In genomic region chr2L:6178740-6179633, dm6 we compare ENCODE assay signal across 2 fruit fly cellular contexts.
TF ChIP-seq lines count a peak whose summit lies in the region.

Gene smal, plus strand, starts transcription at chr2L:6179133.

TF ChIP-seq in whole organism, embryonic, 481 proteins besides CTCF, POLR2A, EP300 and RAD21 (continued from another document and continues in another):
- no peak for TF ChIP-seq esg (GFP tag; conservative IDR thresholded peaks at IDR 0.05; lab: Robert Waterston, UW)
- TF ChIP-seq eyg (GFP tag; optimal IDR thresholded peaks at IDR 0.05; lab: Kevin White, UChicago) = no peak
- no peak for TF ChIP-seq zf30C (GFP tag; optimal IDR thresholded peaks at IDR 0.05; lab: Kevin White, UChicago)
- 0 out of 2 replicates have a peak, but pooled peaks have one; percentile 30 for TF ChIP-seq CG11696 (GFP tag; IDR thresholded peaks at IDR 0.05; lab: Robert Waterston, UW)
- no peak for TF ChIP-seq hbn (GFP tag; IDR thresholded peaks at IDR 0.05; lab: Robert Waterston, UW; ENCODE audit: partially characterized antibody)
- no peak for TF ChIP-seq CG9609 (GFP tag; optimal IDR thresholded peaks at IDR 0.05; lab: Kevin White, UChicago)
- TF ChIP-seq CG4707 (GFP tag; optimal IDR thresholded peaks at IDR 0.05; lab: Kevin White, UChicago) = peak; percentile 36
- TF ChIP-seq CG15601 (tag; optimal IDR thresholded peaks at IDR 0.05; lab: Kevin White, UChicago) = peak; percentile 100
- TF ChIP-seq stwl (tag; optimal IDR thresholded peaks at IDR 0.05; lab: Kevin White, UChicago) = peak; percentile 16
- no peak for TF ChIP-seq Sin3A (optimal IDR thresholded peaks at IDR 0.05; lab: Kevin White, UChicago)
- TF ChIP-seq hkb (optimal IDR thresholded peaks at IDR 0.05; lab: Kevin White, UChicago) = no peak
- TF ChIP-seq hkb (GFP tag; IDR thresholded peaks at IDR 0.05; lab: Robert Waterston, UW) = peak; percentile 48
- peak; percentile 42; the same call in 1 of the 3 replicates for TF ChIP-seq otp (GFP tag; IDR thresholded peaks at IDR 0.05; lab: Robert Waterston, UW)
- no peak for TF ChIP-seq CoRest (tag; optimal IDR thresholded peaks at IDR 0.05; lab: Kevin White, UChicago)
- TF ChIP-seq Ets65A (GFP tag; lab: Kevin White, UChicago) = peak; percentile 32
- peak; percentile 4 for TF ChIP-seq Antp (GFP tag; optimal IDR thresholded peaks at IDR 0.05; lab: Kevin White, UChicago)
- TF ChIP-seq CG11093 (GFP tag; IDR thresholded peaks at IDR 0.05; lab: Robert Waterston, UW) = no peak
- TF ChIP-seq CG18599 (GFP tag; optimal IDR thresholded peaks at IDR 0.05; lab: Kevin White, UChicago) = peak; percentile 40
- TF ChIP-seq CG10267 (tag; optimal IDR thresholded peaks at IDR 0.05; lab: Kevin White, UChicago) = peak; percentile 11
- TF ChIP-seq NC2β (GFP tag; optimal IDR thresholded peaks at IDR 0.05; lab: Kevin White, UChicago) = peak; percentile 42
- peak in 1 of 2 experiments; percentile 50 for TF ChIP-seq chif (GFP tag; optimal IDR thresholded peaks at IDR 0.05; lab: Kevin White, UChicago)
- 0 out of 3 replicates have a peak, but pooled peaks have one; percentile 17 for TF ChIP-seq CG11456 (GFP tag; IDR thresholded peaks at IDR 0.05; lab: Robert Waterston, UW)
- TF ChIP-seq CG12299 (tag; optimal IDR thresholded peaks at IDR 0.05; lab: Kevin White, UChicago) = peak; percentile 23
- TF ChIP-seq CG17385 (GFP tag; optimal IDR thresholded peaks at IDR 0.05; lab: Kevin White, UChicago) = peak; percentile 8
- TF ChIP-seq Rfx (GFP tag; IDR thresholded peaks at IDR 0.05; lab: Robert Waterston, UW) = 0 out of 2 replicates have a peak, but pooled peaks have one; percentile 5
- TF ChIP-seq caup (GFP tag; optimal IDR thresholded peaks at IDR 0.05; lab: Kevin White, UChicago; ENCODE audit: severe bottlenecking) = peak; percentile 33
- TF ChIP-seq CG2199 (GFP tag; IDR thresholded peaks at IDR 0.05; lab: Robert Waterston, UW) = peak; percentile 90
- TF ChIP-seq odd (GFP tag; optimal IDR thresholded peaks at IDR 0.05; lab: Kevin White, UChicago) = peak; percentile 19
- TF ChIP-seq Bteb2 (GFP tag; optimal IDR thresholded peaks at IDR 0.05; lab: Kevin White, UChicago) = no peak
- peak; percentile 9 for TF ChIP-seq CG11504 (tag; optimal IDR thresholded peaks at IDR 0.05; lab: Kevin White, UChicago)
- TF ChIP-seq CG7271 (tag; optimal IDR thresholded peaks at IDR 0.05; lab: Kevin White, UChicago) = peak; percentile 30
- peak; percentile 58 for TF ChIP-seq kni (GFP tag; optimal IDR thresholded peaks at IDR 0.05; lab: Kevin White, UChicago)
- peak; percentile 46 for TF ChIP-seq grn (GFP tag; optimal IDR thresholded peaks at IDR 0.05; lab: Kevin White, UChicago)
- TF ChIP-seq Dll (GFP tag; IDR thresholded peaks at IDR 0.05; lab: Robert Waterston, UW; ENCODE audit: partially characterized antibody) = 0 out of 4 replicates have a peak, but pooled peaks have one; percentile 30
- peak; percentile 15; the same call in 1 of the 2 replicates for TF ChIP-seq nerfin-2 (GFP tag; IDR thresholded peaks at IDR 0.05; lab: Robert Waterston, UW; ENCODE audit: partially characterized antibody)
- peak; percentile 26 for TF ChIP-seq CG18619 (GFP tag; optimal IDR thresholded peaks at IDR 0.05; lab: Kevin White, UChicago)
- peak; percentile 75; the same call in 2 of the 3 replicates for TF ChIP-seq Opbp (GFP tag; IDR thresholded peaks at IDR 0.05; lab: Robert Waterston, UW; ENCODE audit: partially characterized antibody)
- peak; percentile 79; the same call in 2 of the 3 replicates for TF ChIP-seq CG6175 (GFP tag; IDR thresholded peaks at IDR 0.05; lab: Robert Waterston, UW)
- peak; percentile 60 for TF ChIP-seq pros (GFP tag; optimal IDR thresholded peaks at IDR 0.05; lab: Kevin White, UChicago)
- peak; percentile 19 for TF ChIP-seq CG11398 (GFP tag; optimal IDR thresholded peaks at IDR 0.05; lab: Kevin White, UChicago)
- 0 out of 3 replicates have a peak, but pooled peaks have one; percentile 30 for TF ChIP-seq knrl (GFP tag; IDR thresholded peaks at IDR 0.05; lab: Robert Waterston, UW; ENCODE audit: partially characterized antibody)
- no peak for TF ChIP-seq Drgx (GFP tag; IDR thresholded peaks at IDR 0.05; lab: Robert Waterston, UW)
- TF ChIP-seq CG8944 (GFP tag; optimal IDR thresholded peaks at IDR 0.05; lab: Kevin White, UChicago) = no peak
- TF ChIP-seq CG15073 (GFP tag; optimal IDR thresholded peaks at IDR 0.05; lab: Kevin White, UChicago) = no peak
- TF ChIP-seq CG43689 (GFP tag; IDR thresholded peaks at IDR 0.05; lab: Robert Waterston, UW) = no peak
- no peak for TF ChIP-seq danr (GFP tag; IDR thresholded peaks at IDR 0.05; lab: Robert Waterston, UW)
- TF ChIP-seq CG10431 (GFP tag; optimal IDR thresholded peaks at IDR 0.05; lab: Kevin White, UChicago) = peak; percentile 54
- TF ChIP-seq hb (GFP tag; IDR thresholded peaks at IDR 0.05; lab: Robert Waterston, UW; ENCODE audit: partially characterized antibody) = 0 out of 3 replicates have a peak, but pooled peaks have one; percentile 57
- TF ChIP-seq Jarid2 (GFP tag; optimal IDR thresholded peaks at IDR 0.05; lab: Kevin White, UChicago) = peak; percentile 99
- no peak for TF ChIP-seq Side (GFP tag; optimal IDR thresholded peaks at IDR 0.05; lab: Kevin White, UChicago)
- no peak for TF ChIP-seq slp2 (GFP tag; optimal IDR thresholded peaks at IDR 0.05; lab: Kevin White, UChicago)
- peak; percentile 89 for TF ChIP-seq Med (GFP tag; lab: Kevin White, UChicago)
- no peak for TF ChIP-seq bigmax (GFP tag; optimal IDR thresholded peaks at IDR 0.05; lab: Kevin White, UChicago)
- TF ChIP-seq vnd (GFP tag; IDR thresholded peaks at IDR 0.05; lab: Robert Waterston, UW; ENCODE audit: partially characterized antibody) = peak; percentile 33; the same call in 2 of the 3 replicates
- TF ChIP-seq Lim3 (GFP tag; IDR thresholded peaks at IDR 0.05; lab: Robert Waterston, UW) = no peak
- TF ChIP-seq CG1603 (tag; optimal IDR thresholded peaks at IDR 0.05; lab: Kevin White, UChicago) = peak; percentile 30
- no peak for TF ChIP-seq Lpt (GFP tag; optimal IDR thresholded peaks at IDR 0.05; lab: Kevin White, UChicago)
- TF ChIP-seq yki (optimal IDR thresholded peaks at IDR 0.05; lab: Kevin White, UChicago) = no peak
- no peak; the same call in 1 of the 2 replicates for TF ChIP-seq CG31441 (GFP tag; IDR thresholded peaks at IDR 0.05; lab: Robert Waterston, UW)
- peak; percentile 8 for TF ChIP-seq ems (GFP tag; optimal IDR thresholded peaks at IDR 0.05; lab: Kevin White, UChicago)
- peak; percentile 6 for TF ChIP-seq CG6854 (GFP tag; optimal IDR thresholded peaks at IDR 0.05; lab: Kevin White, UChicago)
- TF ChIP-seq CG2202 (tag; optimal IDR thresholded peaks at IDR 0.05; lab: Kevin White, UChicago) = peak; percentile 16

TF ChIP-seq in whole organism, prepupa, 60 proteins besides CTCF, POLR2A, EP300 and RAD21 (continued from another document):
- TF ChIP-seq CG15336 (GFP tag; IDR thresholded peaks at IDR 0.05; lab: Robert Waterston, UW) (peak; percentile 39; the same call in 1 of the 2 replicates), CG10631 (GFP tag; optimal IDR thresholded peaks at IDR 0.05; lab: Kevin White, UChicago) (no peak), Eip93F (GFP tag; optimal IDR thresholded peaks at IDR 0.05; lab: Kevin White, UChicago) (no peak), CG31627 (GFP tag; optimal IDR thresholded peaks at IDR 0.05; lab: Kevin White, UChicago) (no peak), pdm3 (GFP tag; optimal IDR thresholded peaks at IDR 0.05; lab: Kevin White, UChicago) (no peak), eg (GFP tag; IDR thresholded peaks at IDR 0.05; lab: Robert Waterston, UW) (peak; percentile 67; the same call in 2 of the 3 replicates), CG9139 (GFP tag; optimal IDR thresholded peaks at IDR 0.05; lab: Kevin White, UChicago) (peak; percentile 47), CG6163 (GFP tag; IDR thresholded peaks at IDR 0.05; lab: Robert Waterston, UW) (peak; percentile 70), vri (GFP tag; optimal IDR thresholded peaks at IDR 0.05; lab: Kevin White, UChicago) (no peak), CG4318 (GFP tag; optimal IDR thresholded peaks at IDR 0.05; lab: Kevin White, UChicago) (no peak), CG3032 (tag; optimal IDR thresholded peaks at IDR 0.05; lab: Kevin White, UChicago) (no peak), CG6792 (GFP tag; optimal IDR thresholded peaks at IDR 0.05; lab: Kevin White, UChicago) (no peak), cyc (GFP tag; optimal IDR thresholded peaks at IDR 0.05; lab: Kevin White, UChicago) (no peak), CG16779 (tag; optimal IDR thresholded peaks at IDR 0.05; lab: Kevin White, UChicago) (no peak), Blimp-1 (GFP tag; optimal IDR thresholded peaks at IDR 0.05; lab: Kevin White, UChicago) (no peak), dac (GFP tag; optimal IDR thresholded peaks at IDR 0.05; lab: Kevin White, UChicago) (no peak), CG8119 (GFP tag; IDR thresholded peaks at IDR 0.05; lab: Robert Waterston, UW) (peak; percentile 36; the same call in 1 of the 3 replicates), ss (GFP tag; optimal IDR thresholded peaks at IDR 0.05; lab: Kevin White, UChicago) (peak; percentile 24 to 61), Sox14 (GFP tag; optimal IDR thresholded peaks at IDR 0.05; lab: Kevin White, UChicago) (peak; percentile 7), Lpt (GFP tag; optimal IDR thresholded peaks at IDR 0.05; lab: Kevin White, UChicago) (no peak), salr (GFP tag; optimal IDR thresholded peaks at IDR 0.05; lab: Kevin White, UChicago) (no peak), svp (GFP tag; lab: Kevin White, UChicago) (no peak), Sox15 (GFP tag; optimal IDR thresholded peaks at IDR 0.05; lab: Kevin White, UChicago) (no peak), CG3919 (GFP tag; optimal IDR thresholded peaks at IDR 0.05; lab: Kevin White, UChicago) (peak; percentile 61), Sox102F (GFP tag; optimal IDR thresholded peaks at IDR 0.05; lab: Kevin White, UChicago) (peak; percentile 38), Eip78C (GFP tag; lab: Kevin White, UChicago) (peak; percentile 82), fd85E (GFP tag; optimal IDR thresholded peaks at IDR 0.05; lab: Kevin White, UChicago) (no peak), CG11294 (GFP tag; IDR thresholded peaks at IDR 0.05; lab: Robert Waterston, UW) (no peak), CG6854 (GFP tag; optimal IDR thresholded peaks at IDR 0.05; lab: Kevin White, UChicago) (no peak), CG8632 (GFP tag; optimal IDR thresholded peaks at IDR 0.05; lab: Kevin White, UChicago) (no peak), acj6 (GFP tag; optimal IDR thresholded peaks at IDR 0.05; lab: Kevin White, UChicago) (no peak), CG7368 (GFP tag; optimal IDR thresholded peaks at IDR 0.05; lab: Kevin White, UChicago) (no peak), esn (GFP tag; optimal IDR thresholded peaks at IDR 0.05; lab: Kevin White, UChicago) (no peak), net (GFP tag; optimal IDR thresholded peaks at IDR 0.05; lab: Kevin White, UChicago) (peak; percentile 32), CG34406 (GFP tag; optimal IDR thresholded peaks at IDR 0.05; lab: Kevin White, UChicago) (no peak), OdsH (GFP tag; optimal IDR thresholded peaks at IDR 0.05; lab: Kevin White, UChicago) (no peak)
